Worm (Caenorhabditis elegans) whole organism, L3 larva: ENCODE data around the gene C54E4.1.

ENCODE experiments used
- ama-1 ChIP-seq: fragments of 150-350 bp; optimal IDR thresholded peaks from 2 replicates; lab custom pipeline; 2018
- eor-1 ChIP-seq, 2 experiments: fragments of 150-350 bp; optimal IDR thresholded peaks; 2 replicates each; lab custom pipeline; 2014 to 2018; ENCODE audit warnings: missing biosample characterization in 2 of 2, missing genetic modification characterization in 2 of 2
- lin-39 ChIP-seq: fragments of 150-350 bp; optimal IDR thresholded peaks from 2 replicates; lab custom pipeline; 2018; ENCODE audit warnings: missing biosample characterization, missing genetic modification reagents, missing genetic modification characterization

DNA sequence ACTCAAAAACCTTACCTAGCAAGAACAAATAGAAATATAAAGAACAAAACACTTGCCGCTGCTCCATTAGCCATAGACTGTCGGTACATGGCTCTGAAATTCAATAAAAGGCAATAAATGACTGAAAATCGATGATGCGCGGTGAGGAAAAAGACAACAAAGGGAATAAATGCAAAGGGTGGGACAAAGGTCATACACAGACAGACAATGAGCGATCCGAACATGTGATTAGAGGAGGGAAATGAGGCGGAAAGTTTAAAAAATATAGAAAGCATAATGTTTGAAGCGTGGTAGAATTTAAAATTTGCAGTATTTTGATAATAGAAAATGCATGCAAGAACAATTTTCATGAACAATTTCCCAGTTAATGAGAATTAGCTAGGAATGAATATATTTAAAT lies 34.8 kb upstream of the C54E4.1 start, which contains the start of gene C54E4.12:
- TF ChIP-seq eor-1 (tag; optimal IDR thresholded peaks at IDR 0.05; lab: Kevin White, UChicago) (no peak), ama-1 (lab: Kevin White, UChicago) (no peak), lin-39 (no peak)
